Worm (Caenorhabditis elegans) whole organism, L4 larva: ENCODE data around the gene C29E4.15.

Experiments
- F10B5.3 ChIP-seq: sonication (generic microtip); optimal IDR thresholded peaks from 2 replicates; lab custom pipeline; 2016; ENCODE audit warnings: mild to moderate bottlenecking, missing genetic modification characterization, missing compliant biosample characterization
- F26F4.8 ChIP-seq: fragments of 200-800 bp; sonication (Bioruptor generic); conservative IDR thresholded peaks from 2 replicates; pipeline ENCODE4 v1.3.6; 2022; ENCODE audit warnings: missing genetic modification characterization, missing compliant biosample characterization
- F37D6.2 ChIP-seq: sonication (generic microtip); optimal IDR thresholded peaks from 2 replicates; lab custom pipeline; 2016; ENCODE audit warnings: mild to moderate bottlenecking, missing genetic modification characterization, missing compliant biosample characterization
- F44E2.7 ChIP-seq: fragments of 200-800 bp; sonication (Bioruptor generic); IDR thresholded peaks from 2 replicates; pipeline ENCODE4 v2.1.2; 2022; ENCODE audit warnings: missing genetic modification characterization, missing compliant biosample characterization
- R02D3.7 ChIP-seq: fragments of 150-350 bp; sonication (generic microtip); optimal IDR thresholded peaks from 3 replicates; lab custom pipeline; 2014; ENCODE audit warnings: missing biosample characterization, missing genetic modification characterization
- T26A8.4 ChIP-seq: fragments of 200-800 bp; sonication (Bioruptor generic); IDR thresholded peaks from 2 replicates; pipeline ENCODE4 v1.3.6; 2022; ENCODE audit warnings: missing genetic modification characterization, missing compliant biosample characterization
- Y48G9A.11 ChIP-seq: fragments of 200-800 bp; sonication (Bioruptor generic); IDR thresholded peaks from 2 replicates; pipeline ENCODE4 v1.3.6; 2022; ENCODE audit warnings: missing genetic modification reagents, missing genetic modification characterization, missing compliant biosample characterization
- Y5F2A.4 ChIP-seq: fragments of 200-800 bp; sonication (Bioruptor generic); optimal IDR thresholded peaks from 2 replicates; lab custom pipeline; 2018; ENCODE audit warnings: mild to moderate bottlenecking, missing genetic modification characterization, missing compliant biosample characterization
- Y75B8A.6 ChIP-seq: fragments of 200-800 bp; sonication (Bioruptor generic); IDR thresholded peaks from 2 replicates; pipeline ENCODE4 v1.3.6; 2022; ENCODE audit warnings: missing genetic modification reagents, missing genetic modification characterization, missing compliant biosample characterization
- ZK546.5 ChIP-seq, 2 experiments: sonication (generic microtip); optimal IDR thresholded peaks; 2 replicates each; lab custom pipeline; 2017; ENCODE audit warnings: missing biosample characterization in 2 of 2, missing genetic modification characterization in 2 of 2
- aha-1 ChIP-seq: fragments of 150-350 bp; peaks from one replicate; lab custom pipeline; 2014; ENCODE audit warnings: missing biosample characterization, missing genetic modification characterization
- ama-1 ChIP-seq: fragments of 150-350 bp; optimal IDR thresholded peaks from 2 replicates; lab custom pipeline; 2014; ENCODE audit warnings: inconsistent platforms, mixed read lengths
- arid-1 ChIP-seq: fragments of 200-800 bp; sonication (Bioruptor generic); conservative IDR thresholded peaks from 2 replicates; pipeline ENCODE4 v1.3.6; 2022; ENCODE audit warnings: missing genetic modification reagents, missing genetic modification characterization, missing compliant biosample characterization
- ceh-44 ChIP-seq: fragments of 200-800 bp; sonication (Bioruptor generic); IDR thresholded peaks from 2 replicates; pipeline ENCODE4 v1.3.6; 2022; ENCODE audit warnings: missing genetic modification reagents, missing genetic modification characterization, missing compliant biosample characterization
- ceh-62 ChIP-seq: sonication (generic microtip); optimal IDR thresholded peaks from 2 replicates; lab custom pipeline; 2017; ENCODE audit warnings: missing biosample characterization, missing genetic modification characterization
- cey-2 ChIP-seq: sonication (generic microtip); optimal IDR thresholded peaks from 3 replicates; lab custom pipeline; 2017; ENCODE audit warnings: missing genetic modification characterization, mild to moderate bottlenecking, missing compliant biosample characterization, antibody characterized with exemption, borderline replicate concordance; ENCODE audit not compliant: insufficient read depth
- daf-19 ChIP-seq: fragments of 200-800 bp; sonication (Bioruptor generic); conservative IDR thresholded peaks from 2 replicates; pipeline ENCODE4 v1.3.6; 2022; ENCODE audit warnings: missing genetic modification characterization, missing compliant biosample characterization
- dmd-6 ChIP-seq: fragments of 200-800 bp; sonication (Bioruptor generic); IDR thresholded peaks from 2 replicates; pipeline ENCODE4 v1.3.6; 2022; ENCODE audit warnings: missing genetic modification reagents, missing genetic modification characterization, missing compliant biosample characterization
- dmd-9 ChIP-seq: fragments of 200-800 bp; sonication (Bioruptor generic); IDR thresholded peaks from 2 replicates; pipeline ENCODE4 v1.3.6; 2022; ENCODE audit warnings: missing genetic modification reagents, missing genetic modification characterization, missing compliant biosample characterization
- dve-1 ChIP-seq: sonication (generic microtip); optimal IDR thresholded peaks from 2 replicates; lab custom pipeline; 2017; ENCODE audit warnings: antibody characterized with exemption, mild to moderate bottlenecking, missing genetic modification characterization, missing compliant biosample characterization; ENCODE audit not compliant: insufficient read depth
- egl-43 ChIP-seq: fragments of 200-800 bp; sonication (Bioruptor generic); IDR thresholded peaks from 2 replicates; pipeline ENCODE4 v1.3.6; 2022; ENCODE audit warnings: missing genetic modification reagents, missing genetic modification characterization, missing compliant biosample characterization
- fos-1 ChIP-seq: fragments of 150-350 bp; optimal IDR thresholded peaks from 2 replicates; lab custom pipeline; 2014; ENCODE audit warnings: missing biosample characterization, missing genetic modification characterization
- gei-8 ChIP-seq: fragments of 200-800 bp; sonication (Bioruptor generic); optimal IDR thresholded peaks from 2 replicates; lab custom pipeline; 2018; ENCODE audit warnings: mild to moderate bottlenecking, missing genetic modification characterization, missing compliant biosample characterization
- hlh-11 ChIP-seq: fragments of 200-800 bp; sonication (Bioruptor generic); optimal IDR thresholded peaks from 2 replicates; lab custom pipeline; 2018; ENCODE audit warnings: mild to moderate bottlenecking, missing genetic modification characterization, missing compliant biosample characterization
- lin-15B ChIP-seq: fragments of 150-350 bp; sonication (generic microtip); optimal IDR thresholded peaks from 3 replicates; lab custom pipeline; 2014; ENCODE audit warnings: missing biosample characterization, missing genetic modification characterization
- lin-38 ChIP-seq: fragments of 200-800 bp; sonication (Bioruptor generic); IDR thresholded peaks from 2 replicates; pipeline ENCODE4 v1.3.6; 2022; ENCODE audit warnings: missing genetic modification reagents, missing genetic modification characterization, missing compliant biosample characterization
- lir-3 ChIP-seq: sonication (generic microtip); optimal IDR thresholded peaks from 2 replicates; lab custom pipeline; 2016; ENCODE audit warnings: mild to moderate bottlenecking, missing genetic modification characterization, missing compliant biosample characterization
- madf-5 ChIP-seq, 2 experiments: fragments of 200-800 bp; sonication (Bioruptor generic); IDR thresholded peaks; 2 replicates each; pipeline ENCODE4 v1.3.6; 2022; ENCODE audit warnings: missing compliant biosample characterization in 2 of 2, missing genetic modification characterization in 2 of 2
- mdt-29 ChIP-seq: fragments of 200-800 bp; sonication (Bioruptor generic); IDR thresholded peaks from 2 replicates; pipeline ENCODE4 v1.3.6; 2022; ENCODE audit warnings: missing genetic modification reagents, missing genetic modification characterization, missing compliant biosample characterization
- mep-1 ChIP-seq: fragments of 150-350 bp; sonication (generic microtip); optimal IDR thresholded peaks from 3 replicates; lab custom pipeline; 2014; ENCODE audit warnings: missing biosample characterization, missing genetic modification characterization
- nhr-10 ChIP-seq: fragments of 150-350 bp; optimal IDR thresholded peaks from 2 replicates; lab custom pipeline; 2014; ENCODE audit warnings: missing biosample characterization, missing genetic modification characterization
- nhr-102 ChIP-seq: sonication (generic microtip); optimal IDR thresholded peaks from 2 replicates; lab custom pipeline; 2016; ENCODE audit warnings: mild to moderate bottlenecking, missing genetic modification characterization, moderate library complexity, missing compliant biosample characterization
- nhr-11 ChIP-seq: fragments of 150-350 bp; optimal IDR thresholded peaks from 2 replicates; lab custom pipeline; 2014; ENCODE audit warnings: missing biosample characterization, missing genetic modification characterization
- nhr-28 ChIP-seq: fragments of 150-350 bp; optimal IDR thresholded peaks from 2 replicates; lab custom pipeline; 2014; ENCODE audit warnings: missing biosample characterization, missing genetic modification characterization
- nhr-41 ChIP-seq: fragments of 200-800 bp; sonication (Bioruptor generic); IDR thresholded peaks from 2 replicates; pipeline ENCODE4 v1.3.6; 2022; ENCODE audit warnings: missing genetic modification reagents, missing genetic modification characterization, missing compliant biosample characterization
- nhr-42 ChIP-seq: fragments of 200-800 bp; sonication (Bioruptor generic); IDR thresholded peaks from 2 replicates; pipeline ENCODE4 v1.3.6; 2022; ENCODE audit warnings: missing genetic modification characterization, missing compliant biosample characterization
- nhr-6 ChIP-seq: fragments of 150-350 bp; optimal IDR thresholded peaks from 2 replicates; lab custom pipeline; 2014; ENCODE audit warnings: missing biosample characterization, missing genetic modification characterization
- pha-4 ChIP-seq, 2 experiments: fragments of 150-350 bp in 1 of 2; fragments of 200-800 bp in 1 of 2; sonication (Bioruptor generic) in 1 of 2; IDR thresholded peaks in 1 of 2; optimal IDR thresholded peaks in 1 of 2; 2 replicates each; pipeline versions ENCODE4 v1.3.6 to Lab custom; 2014 to 2022; ENCODE audit warnings: missing genetic modification characterization in 2 of 2, missing genetic modification reagents in 2 of 2, missing biosample characterization in 1 of 2, missing compliant biosample characterization in 1 of 2
- php-3 ChIP-seq: fragments of 200-800 bp; sonication (Bioruptor generic); IDR thresholded peaks from 2 replicates; pipeline ENCODE4 v1.3.6; 2022; ENCODE audit warnings: missing genetic modification reagents, missing genetic modification characterization, missing compliant biosample characterization
- rbr-2 ChIP-seq: sonication (generic microtip); optimal IDR thresholded peaks from 2 replicates; lab custom pipeline; 2016; ENCODE audit warnings: missing genotype, missing genetic modification characterization, missing compliant biosample characterization
- set-16 ChIP-seq: fragments of 200-800 bp; sonication (Bioruptor generic); IDR thresholded peaks from 2 replicates; pipeline ENCODE4 v1.3.6; 2022; ENCODE audit warnings: missing genetic modification reagents, missing genetic modification characterization, missing compliant biosample characterization
- skn-1 ChIP-seq: fragments of 150-350 bp; optimal IDR thresholded peaks from 2 replicates; lab custom pipeline; 2014; ENCODE audit warnings: missing biosample characterization, missing genetic modification characterization
- snpc-4 ChIP-seq: fragments of 150-350 bp; optimal IDR thresholded peaks from 2 replicates; lab custom pipeline; 2014; ENCODE audit warnings: missing biosample characterization, missing genetic modification characterization
- spr-1 ChIP-seq: sonication (generic microtip); optimal IDR thresholded peaks from 2 replicates; lab custom pipeline; 2016; ENCODE audit warnings: mild to moderate bottlenecking, missing genetic modification characterization, missing compliant biosample characterization
- unc-130 ChIP-seq: sonication (generic microtip); optimal IDR thresholded peaks from 2 replicates; lab custom pipeline; 2016; ENCODE audit warnings: missing genetic modification reagents, missing genetic modification characterization, missing compliant biosample characterization
- vab-7 ChIP-seq: fragments of 200-800 bp; sonication (Bioruptor generic); IDR thresholded peaks from 2 replicates; pipeline ENCODE4 v1.3.6; 2022; ENCODE audit warnings: missing genetic modification reagents, missing genetic modification characterization, missing compliant biosample characterization
- zag-1 ChIP-seq: fragments of 150-350 bp; optimal IDR thresholded peaks from 2 replicates; lab custom pipeline; 2014; ENCODE audit warnings: missing biosample characterization, missing genetic modification characterization
- zfp-2 ChIP-seq: sonication (generic microtip); optimal IDR thresholded peaks from 2 replicates; lab custom pipeline; 2016; ENCODE audit warnings: mild to moderate bottlenecking, missing genetic modification characterization, missing compliant biosample characterization
- zfp-3 ChIP-seq: fragments of 200-800 bp; sonication (Bioruptor generic); conservative IDR thresholded peaks from 2 replicates; pipeline ENCODE4 v1.3.6; 2022; ENCODE audit warnings: missing genetic modification reagents, missing genetic modification characterization, missing compliant biosample characterization
- zip-11 ChIP-seq: fragments of 200-800 bp; sonication (Bioruptor generic); IDR thresholded peaks from 2 replicates; pipeline ENCODE4 v1.3.6; 2022; ENCODE audit warnings: missing genetic modification characterization, missing compliant biosample characterization
- zip-2 ChIP-seq: fragments of 150-350 bp; optimal IDR thresholded peaks from 2 replicates; lab custom pipeline; 2014; ENCODE audit warnings: missing biosample characterization, missing genetic modification characterization

The C29E4.15 gene

ce11 chrIII:7973968-7974607 lies 21.7 kb downstream of the C29E4.15 start (continued):
- peak; percentile 82 for TF ChIP-seq php-3 (GFP tag; lab: Robert Waterston, UW)
- no peak for TF ChIP-seq Y5F2A.4 (GFP tag; lab: Kevin White, UChicago)
- TF ChIP-seq pha-4 (GFP tag; IDR thresholded peaks at IDR 0.05; lab: Robert Waterston, UW) = no peak
- no peak for TF ChIP-seq pha-4 (tag; optimal IDR thresholded peaks at IDR 0.05; lab: Kevin White, UChicago)
- TF ChIP-seq nhr-42 = no peak
- TF ChIP-seq spr-1 (tag; lab: Kevin White, UChicago) = no peak
- no peak for TF ChIP-seq skn-1 (tag; lab: Kevin White, UChicago)
- TF ChIP-seq ceh-44 (GFP tag; lab: Robert Waterston, UW) = no peak
- no peak for TF ChIP-seq zip-11
- 0 out of 2 replicates have a peak, but pooled peaks have one; percentile 11 for TF ChIP-seq lin-38 (GFP tag; lab: Robert Waterston, UW)
- 0 out of 2 replicates have a peak, but pooled peaks have one; percentile 10 for TF ChIP-seq arid-1 (GFP tag; lab: Robert Waterston, UW)
- peak; percentile 65 for TF ChIP-seq mep-1 (tag; lab: Kevin White, UChicago)
- no peak for TF ChIP-seq F44E2.7 (GFP tag; lab: Robert Waterston, UW)
- no peak for TF ChIP-seq snpc-4
- TF ChIP-seq egl-43 (GFP tag; lab: Robert Waterston, UW) = no peak
- no peak for TF ChIP-seq Y48G9A.11
- peak; percentile 2 for TF ChIP-seq zip-2 (tag; lab: Kevin White, UChicago)
- TF ChIP-seq dve-1 (tag; lab: Kevin White, UChicago) = peak; percentile 71
- no peak for TF ChIP-seq daf-19 (GFP tag; lab: Robert Waterston, UW)
- no peak for TF ChIP-seq F37D6.2 (tag; lab: Kevin White, UChicago)
- TF ChIP-seq ZK546.5 (tag; optimal IDR thresholded peaks at IDR 0.05; lab: Kevin White, UChicago) = no peak
- no peak for TF ChIP-seq set-16 (GFP tag; lab: Robert Waterston, UW)
- peak; percentile 16 for TF ChIP-seq nhr-6 (tag; lab: Kevin White, UChicago)
- no peak for TF ChIP-seq lir-3 (tag; lab: Kevin White, UChicago)
- peak; percentile 32; the same call in 1 of the 2 replicates for TF ChIP-seq dmd-6
- TF ChIP-seq nhr-10 = no peak
- no peak for TF ChIP-seq zfp-2 (tag; lab: Kevin White, UChicago)
- no peak for TF ChIP-seq Y75B8A.6 (GFP tag; lab: Robert Waterston, UW)
- no peak for TF ChIP-seq fos-1 (tag; lab: Kevin White, UChicago)
- TF ChIP-seq T26A8.4 (GFP tag; lab: Robert Waterston, UW) = no peak; the same call in 1 of the 2 replicates
- TF ChIP-seq cey-2 = no peak
- TF ChIP-seq nhr-28 = peak; percentile 48
- TF ChIP-seq unc-130 (GFP tag; lab: Kevin White, UChicago) = no peak
- no peak for TF ChIP-seq gei-8
- TF ChIP-seq ceh-62 (tag; lab: Kevin White, UChicago) = no peak
- TF ChIP-seq lin-15B = no peak
- peak; percentile 42 for TF ChIP-seq hlh-11 (tag; lab: Kevin White, UChicago)
- no peak for TF ChIP-seq nhr-41
- no peak for TF ChIP-seq rbr-2 (tag; lab: Kevin White, UChicago)
- TF ChIP-seq F26F4.8 (GFP tag; lab: Robert Waterston, UW) = no peak
- TF ChIP-seq aha-1 = no peak
- 0 out of 4 replicates have a peak, but pooled peaks of 1 of the 2 experiments have one; percentile 38 for TF ChIP-seq madf-5 (GFP tag; IDR thresholded peaks at IDR 0.05; lab: Robert Waterston, UW)
- TF ChIP-seq dmd-9 (GFP tag; lab: Robert Waterston, UW) = no peak
- TF ChIP-seq zag-1 = no peak
- TF ChIP-seq ama-1 (lab: Kevin White, UChicago) = peak; percentile 70
- TF ChIP-seq F10B5.3 (tag; lab: Kevin White, UChicago) = no peak
- TF ChIP-seq zfp-3 (GFP tag; lab: Robert Waterston, UW) = no peak
- TF ChIP-seq nhr-11 (tag; lab: Kevin White, UChicago) = peak; percentile 45
- TF ChIP-seq mdt-29 = no peak
- no peak for TF ChIP-seq nhr-102
- no peak for TF ChIP-seq vab-7
- TF ChIP-seq R02D3.7 (tag; lab: Kevin White, UChicago) = no peak
